Worm (Caenorhabditis elegans) whole organism, midembryonic: ENCODE results near the gene nstp-5.

Source experiments
- T22C8.4 ChIP-seq: fragments of 200-800 bp; sonication (Bioruptor generic); IDR thresholded peaks from 2 replicates; pipeline ENCODE4 v1.3.6; 2022; ENCODE audit warnings: missing genetic modification characterization, missing compliant biosample characterization
- klf-2 ChIP-seq: fragments of 200-800 bp; sonication (Bioruptor generic); conservative IDR thresholded peaks from 2 replicates; pipeline ENCODE4 v1.3.6; 2022; ENCODE audit warnings: missing genetic modification reagents, missing genetic modification characterization, missing compliant biosample characterization
- med-1 ChIP-seq: sonication (generic microtip); optimal IDR thresholded peaks from 2 replicates; lab custom pipeline; 2017; ENCODE audit warnings: missing genetic modification characterization, mild to moderate bottlenecking, missing compliant biosample characterization, antibody characterized with exemption, missing genetic modification reagents; ENCODE audit not compliant: insufficient read depth

- TF ChIP-seq klf-2 (GFP tag; lab: Robert Waterston, UW) (no peak), T22C8.4 (GFP tag; lab: Robert Waterston, UW) (no peak), med-1 (no peak)
Measured at ce11 chrIV:12901602-12902001, 46.3 kb downstream of the nstp-5 start.
